Worm (Caenorhabditis elegans): ENCODE measurements around the gene clec-255.

DNA sequence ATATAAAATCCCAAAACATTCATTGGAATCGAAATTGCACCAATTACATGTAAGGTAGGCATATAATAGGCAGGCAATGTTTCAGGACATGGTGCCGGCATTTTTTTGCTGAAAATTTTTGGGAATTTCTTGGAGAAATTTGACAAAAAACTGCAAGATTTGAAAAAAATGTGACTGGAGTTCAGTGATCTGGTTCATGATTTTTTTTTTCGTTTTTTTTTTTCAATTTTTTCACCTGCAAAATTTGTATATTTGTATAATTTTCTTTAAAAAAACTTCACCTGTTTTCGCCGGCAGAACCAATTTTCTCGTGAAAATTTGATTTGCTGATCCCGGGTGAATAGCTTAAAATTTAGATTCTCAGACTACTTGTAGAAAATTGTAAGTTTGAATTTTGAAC lies 35.9 kb upstream of the clec-255 start, which contains the start of gene sri-10:
- TF ChIP-seq unc-86 (tag; optimal IDR thresholded peaks at IDR 0.05) (no peak), nfya-1 (tag; optimal IDR thresholded peaks at IDR 0.05) (no peak)
